Worm (Caenorhabditis elegans): ENCODE data around the gene mdmh-35.

- TF ChIP-seq cog-1 (tag; optimal IDR thresholded peaks at IDR 0.05) (no peak), klf-2 (GFP tag; conservative IDR thresholded peaks at IDR 0.05) (no peak)
Measured at ce11 chrII:7887295-7887694, 31.8 kb upstream of the mdmh-35 start.
